Worm (Caenorhabditis elegans) whole organism, young adult: ENCODE data around the gene ZK1240.3.

Source experiments
- B0336.3 ChIP-seq: fragments of 200-800 bp; sonication (Bioruptor generic); IDR thresholded peaks from 2 replicates; pipeline ENCODE4 v1.3.6; 2022; ENCODE audit warnings: missing genetic modification characterization, missing compliant biosample characterization
- F37B4.10 ChIP-seq: fragments of 200-800 bp; sonication (Bioruptor generic); IDR thresholded peaks from 2 replicates; pipeline ENCODE4 v1.3.6; 2022; ENCODE audit warnings: missing genetic modification characterization, missing compliant biosample characterization
- F39B2.1 ChIP-seq: fragments of 200-800 bp; sonication (Bioruptor generic); IDR thresholded peaks from 2 replicates; pipeline ENCODE4 v1.3.6; 2022; ENCODE audit warnings: missing genetic modification reagents, missing genetic modification characterization, missing compliant biosample characterization
- F52B5.7 ChIP-seq: sonication (generic microtip); optimal IDR thresholded peaks from 2 replicates; lab custom pipeline; 2016; ENCODE audit warnings: mild to moderate bottlenecking, missing genetic modification characterization, missing compliant biosample characterization
- F57A8.1 ChIP-seq: fragments of 200-800 bp; sonication (Bioruptor generic); optimal IDR thresholded peaks from 2 replicates; lab custom pipeline; 2018; ENCODE audit warnings: mild to moderate bottlenecking, missing genetic modification characterization, moderate library complexity, missing compliant biosample characterization
- T26A5.8 ChIP-seq: sonication (generic microtip); optimal IDR thresholded peaks from 2 replicates; lab custom pipeline; 2016; ENCODE audit warnings: missing genetic modification characterization, missing compliant biosample characterization
- Y53F4B.3 ChIP-seq: fragments of 200-800 bp; sonication (Bioruptor generic); IDR thresholded peaks from 2 replicates; pipeline ENCODE4 v1.3.6; 2022; ENCODE audit warnings: missing genetic modification reagents, missing genetic modification characterization, missing compliant biosample characterization
- Y56A3A.18 ChIP-seq: fragments of 200-800 bp; sonication (Bioruptor generic); IDR thresholded peaks from 2 replicates; pipeline ENCODE4 v1.3.6; 2022; ENCODE audit warnings: missing genetic modification reagents, missing genetic modification characterization, missing compliant biosample characterization
- Y95B8A.8 ChIP-seq: fragments of 200-800 bp; sonication (Bioruptor generic); IDR thresholded peaks from 2 replicates; pipeline ENCODE4 v1.3.6; 2022; ENCODE audit warnings: missing genetic modification reagents, missing genetic modification characterization, missing compliant biosample characterization
- ama-1 ChIP-seq, 3 experiments: fragments of 150-350 bp in 1 of 3; sonication (generic microtip) in 2 of 3; optimal IDR thresholded peaks; 2 replicates each; lab custom pipeline; 2014 to 2018; ENCODE audit warnings: missing biosample characterization in 2 of 3, missing genetic modification characterization in 2 of 3, missing genetic modification reagents in 2 of 3
- attf-3 ChIP-seq: fragments of 200-800 bp; sonication (Bioruptor generic); conservative IDR thresholded peaks from 2 replicates; pipeline ENCODE4 v1.3.6; 2022; ENCODE audit warnings: missing genetic modification reagents, missing genetic modification characterization, missing compliant biosample characterization
- attf-5 ChIP-seq: fragments of 200-800 bp; sonication (Bioruptor generic); optimal IDR thresholded peaks from 2 replicates; lab custom pipeline; 2018; ENCODE audit warnings: mild to moderate bottlenecking, missing genetic modification characterization, missing compliant biosample characterization
- ccch-3 ChIP-seq: fragments of 200-800 bp; sonication (Bioruptor generic); optimal IDR thresholded peaks from 2 replicates; lab custom pipeline; 2018; ENCODE audit warnings: mild to moderate bottlenecking, missing genetic modification characterization, missing compliant biosample characterization
- ceh-79 ChIP-seq: sonication (generic microtip); optimal IDR thresholded peaks from 2 replicates; lab custom pipeline; 2017; ENCODE audit warnings: mild to moderate bottlenecking, missing genetic modification characterization, missing compliant biosample characterization
- ceh-91 ChIP-seq: fragments of 200-800 bp; sonication (Bioruptor generic); IDR thresholded peaks from 2 replicates; pipeline ENCODE4 v1.3.6; 2022; ENCODE audit warnings: missing genetic modification reagents, missing genetic modification characterization, missing compliant biosample characterization
- chd-7 ChIP-seq: sonication (generic microtip); optimal IDR thresholded peaks from 2 replicates; lab custom pipeline; 2016; ENCODE audit warnings: mild to moderate bottlenecking, missing genetic modification characterization, moderate library complexity, missing compliant biosample characterization
- die-1 ChIP-seq: sonication (generic microtip); optimal IDR thresholded peaks from 2 replicates; lab custom pipeline; 2016; ENCODE audit warnings: missing genotype, mild to moderate bottlenecking, missing genetic modification characterization, missing compliant biosample characterization
- dpl-1 ChIP-seq: fragments of 150-350 bp; optimal IDR thresholded peaks from 2 replicates; lab custom pipeline; 2014; ENCODE audit warnings: missing biosample characterization, missing genetic modification reagents, missing genetic modification characterization
- efl-1 ChIP-seq: fragments of 150-350 bp; optimal IDR thresholded peaks from 2 replicates; lab custom pipeline; 2014; ENCODE audit warnings: missing biosample characterization, missing genetic modification reagents, missing genetic modification characterization
- egl-18 ChIP-seq: fragments of 200-800 bp; sonication (Bioruptor generic); IDR thresholded peaks from 2 replicates; pipeline ENCODE4 v1.3.6; 2022; ENCODE audit warnings: missing genetic modification reagents, missing genetic modification characterization, missing compliant biosample characterization
- egrh-3 ChIP-seq: fragments of 200-800 bp; sonication (Bioruptor generic); IDR thresholded peaks from 2 replicates; pipeline ENCODE4 v1.3.6; 2022; ENCODE audit warnings: missing genetic modification reagents, missing genetic modification characterization, missing compliant biosample characterization
- ekl-4 ChIP-seq: fragments of 200-800 bp; sonication (Bioruptor generic); IDR thresholded peaks from 2 replicates; pipeline ENCODE4 v1.3.6; 2022; ENCODE audit warnings: missing genetic modification reagents, missing genetic modification characterization, missing compliant biosample characterization
- hmg-20 ChIP-seq: fragments of 200-800 bp; sonication (Bioruptor generic); IDR thresholded peaks from 2 replicates; pipeline ENCODE4 v1.3.6; 2022; ENCODE audit warnings: missing genetic modification reagents, missing genetic modification characterization, missing compliant biosample characterization
- hsf-1 ChIP-seq: fragments of 200-800 bp; sonication (Bioruptor generic); IDR thresholded peaks from 2 replicates; pipeline ENCODE4 v1.3.6; 2022; ENCODE audit warnings: missing genetic modification reagents, missing genetic modification characterization, missing compliant biosample characterization
- lin-26 ChIP-seq: fragments of 200-800 bp; sonication (Bioruptor generic); IDR thresholded peaks from 2 replicates; pipeline ENCODE4 v1.3.6; 2022; ENCODE audit warnings: missing genetic modification reagents, missing genetic modification characterization, missing compliant biosample characterization
- mxl-1 ChIP-seq: sonication (generic microtip); optimal IDR thresholded peaks from 2 replicates; lab custom pipeline; 2016; ENCODE audit warnings: missing genetic modification characterization, missing compliant biosample characterization
- nhr-120 ChIP-seq: fragments of 200-800 bp; sonication (Bioruptor generic); IDR thresholded peaks from 2 replicates; pipeline ENCODE4 v1.3.6; 2022; ENCODE audit warnings: missing genetic modification characterization, missing compliant biosample characterization
- sdz-38 ChIP-seq: sonication (generic microtip); optimal IDR thresholded peaks from 2 replicates; lab custom pipeline; 2016; ENCODE audit warnings: missing genotype, missing genetic modification characterization, missing compliant biosample characterization
- sea-2 ChIP-seq: fragments of 200-800 bp; sonication (Bioruptor generic); IDR thresholded peaks from 2 replicates; pipeline ENCODE4 v1.3.6; 2022; ENCODE audit warnings: missing genetic modification characterization, missing compliant biosample characterization
- sptf-2 ChIP-seq: fragments of 200-800 bp; sonication (Bioruptor generic); optimal IDR thresholded peaks from 2 replicates; lab custom pipeline; 2018; ENCODE audit warnings: mild to moderate bottlenecking, missing genetic modification characterization, missing compliant biosample characterization
- tbp1 ChIP-seq: fragments of 200-800 bp; sonication (Bioruptor generic); optimal IDR thresholded peaks from 2 replicates; lab custom pipeline; 2018; ENCODE audit warnings: mild to moderate bottlenecking, missing genetic modification characterization, missing compliant biosample characterization
- tlf-1 ChIP-seq: fragments of 200-800 bp; sonication (Bioruptor generic); optimal IDR thresholded peaks from 2 replicates; lab custom pipeline; 2018; ENCODE audit warnings: mild to moderate bottlenecking, missing genetic modification characterization, missing compliant biosample characterization
- unc-130 ChIP-seq: sonication (generic microtip); optimal IDR thresholded peaks from 2 replicates; lab custom pipeline; 2016; ENCODE audit warnings: missing genetic modification reagents, missing genetic modification characterization, missing compliant biosample characterization
- ztf-22 ChIP-seq: fragments of 200-800 bp; sonication (Bioruptor generic); optimal IDR thresholded peaks from 2 replicates; lab custom pipeline; 2018; ENCODE audit warnings: mild to moderate bottlenecking, missing genetic modification characterization, moderate library complexity, missing compliant biosample characterization
- ztf-25 ChIP-seq: fragments of 200-800 bp; sonication (Bioruptor generic); IDR thresholded peaks from 2 replicates; pipeline ENCODE4 v1.3.6; 2022; ENCODE audit warnings: missing genetic modification reagents, missing genetic modification characterization, missing compliant biosample characterization

ZK1240.3 gene

ce11 chrII:2341515-2341914, 21.4 kb downstream of the ZK1240.3 start, which contains the start of gene enri-1:
enri-1 (minus strand) TSS chrII:2341615.
- no peak for TF ChIP-seq T26A5.8 (tag; lab: Kevin White, UChicago)
- TF ChIP-seq unc-130, result no peak
- no peak for TF ChIP-seq Y53F4B.3
- no peak for TF ChIP-seq egl-18 (GFP tag; lab: Robert Waterston, UW)
- no peak for TF ChIP-seq Y56A3A.18 (GFP tag; lab: Robert Waterston, UW)
- TF ChIP-seq tbp1, result no peak
- TF ChIP-seq lin-26 (GFP tag; lab: Robert Waterston, UW), result no peak
- no peak for TF ChIP-seq tlf-1
- TF ChIP-seq nhr-120 (GFP tag; lab: Robert Waterston, UW), result no peak
- TF ChIP-seq attf-3 (GFP tag; lab: Robert Waterston, UW), result no peak
- no peak for TF ChIP-seq mxl-1 (tag; lab: Kevin White, UChicago)
- no peak for TF ChIP-seq die-1
- no peak for TF ChIP-seq egrh-3 (GFP tag; lab: Robert Waterston, UW)

DNA sequence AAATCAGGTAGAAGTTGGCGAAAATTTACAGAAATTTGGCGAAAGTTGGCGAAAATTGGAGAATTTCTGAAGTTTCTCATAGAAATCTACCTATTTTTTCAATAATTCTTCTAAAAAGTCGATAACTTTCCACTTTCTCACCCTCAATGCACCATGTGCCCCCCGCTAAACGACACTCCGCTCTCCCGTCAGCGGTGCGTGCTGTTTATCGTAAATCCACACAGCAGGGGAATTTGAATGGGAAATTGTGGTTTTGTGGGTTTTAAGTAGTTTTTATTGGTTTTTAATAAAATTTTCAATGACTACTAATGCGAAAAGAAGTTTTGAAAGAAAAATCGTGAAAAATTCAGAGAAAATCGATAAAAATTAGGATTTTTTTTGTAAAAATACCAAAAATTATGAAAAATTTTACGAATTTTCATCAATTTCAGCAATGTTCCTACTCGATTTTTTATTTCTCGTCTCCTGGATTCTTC, 21.9 kb downstream of the ZK1240.3 start, which contains the start of gene F43C11.6:
Gene F43C11.6 (plus strand): TSS at position 426 of the 476 bp plus-strand sequence.
- TF ChIP-seq attf-5 (peak; percentile 25), attf-3 (GFP tag; lab: Robert Waterston, UW) (peak; percentile 89), chd-7 (tag; lab: Kevin White, UChicago) (no peak), tlf-1 (no peak), hmg-20 (GFP tag; lab: Robert Waterston, UW) (no peak)
- TF ChIP-seq, all 124 proteins: peak for 2

ce11 chrII:2346672-2347071, 26.5 kb downstream of the ZK1240.3 start, which contains the start of gene F43C11.4:
F43C11.4 (plus strand) TSS chrII:2346972.
- TF ChIP-seq ama-1 (optimal IDR thresholded peaks at IDR 0.05; lab: Kevin White, UChicago) (no peak), ama-1 (GFP tag; optimal IDR thresholded peaks at IDR 0.05; lab: Kevin White, UChicago) (no peak), ekl-4 (GFP tag; lab: Robert Waterston, UW) (no peak), dpl-1 (GFP tag; lab: Kevin White, UChicago) (no peak), ztf-25 (GFP tag; lab: Robert Waterston, UW) (no peak)

- peak; percentile 93 for TF ChIP-seq hsf-1 (GFP tag; lab: Robert Waterston, UW)
Measured at ce11 chrII:2348005-2348404, 27.9 kb downstream of the ZK1240.3 start.

- no peak for TF ChIP-seq F37B4.10 (GFP tag; lab: Robert Waterston, UW)
- TF ChIP-seq tlf-1, result no peak
- TF ChIP-seq B0336.3 (GFP tag; lab: Robert Waterston, UW), result no peak
- TF ChIP-seq ccch-3 (GFP tag; lab: Kevin White, UChicago), result no peak
- TF ChIP-seq efl-1, result no peak
- no peak for TF ChIP-seq sptf-2 (GFP tag; lab: Kevin White, UChicago)
Measured at ce11 chrII:2352546-2352945, 32.4 kb downstream of the ZK1240.3 start, which contains the start of gene F43C11.10. F43C11.10 (minus strand) TSS chrII:2352646.

ce11 chrII:2353012-2353411, 32.9 kb downstream of the ZK1240.3 start, which contains the start of gene F43C11.3:
F43C11.3 (plus strand) TSS chrII:2353312.
- TF ChIP-seq sdz-38 (tag; lab: Kevin White, UChicago) (no peak), ceh-91 (no peak), attf-5 (no peak), sptf-2 (GFP tag; lab: Kevin White, UChicago) (no peak), F39B2.1 (GFP tag; lab: Robert Waterston, UW) (no peak), ztf-22 (GFP tag; lab: Kevin White, UChicago) (no peak), sea-2 (no peak), ceh-79 (tag; lab: Kevin White, UChicago) (no peak), F57A8.1 (no peak), F52B5.7 (no peak), die-1 (no peak), Y95B8A.8 (no peak)
